Fruit fly (Drosophila melanogaster): ENCODE results near the gene CG1647.

The CG1647 gene

DNA sequence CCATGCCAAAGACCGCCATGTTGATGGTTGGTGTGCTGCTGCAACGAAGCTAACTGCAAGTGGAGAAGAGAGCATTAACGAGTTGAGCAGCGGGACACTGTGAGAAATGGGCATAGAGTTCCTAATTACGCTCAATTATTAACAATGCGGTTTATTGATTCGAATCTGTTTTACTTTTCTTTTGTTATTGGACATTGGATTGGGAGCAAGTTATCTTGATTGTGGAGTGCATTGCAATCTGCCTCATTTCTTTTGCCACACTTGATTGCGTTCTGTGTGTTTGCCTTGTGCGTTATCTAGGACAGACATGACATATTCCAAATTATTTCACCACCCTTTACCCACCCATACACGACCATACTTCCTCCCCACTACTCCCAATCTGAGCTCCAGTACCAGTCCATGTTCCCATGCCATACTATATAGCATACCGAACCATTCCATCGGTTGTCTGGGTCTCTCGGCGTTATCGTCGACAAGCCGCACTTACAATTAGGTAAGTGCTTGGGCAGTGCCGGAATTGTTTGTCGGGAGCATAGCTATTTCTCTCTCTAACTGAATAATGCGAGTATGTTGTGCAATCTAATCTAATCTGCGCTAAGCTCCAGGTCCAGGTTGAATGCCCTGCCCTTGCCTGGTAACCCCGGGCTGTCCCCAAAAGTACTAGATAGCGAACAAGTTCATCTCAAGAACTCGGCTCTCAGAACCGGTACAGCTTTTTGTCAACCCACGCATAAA, 37.4 kb downstream of the CG1647 start (continued):
- TF ChIP-seq twi (tag; optimal IDR thresholded peaks at IDR 0.05) (peak; percentile 23), Bgb (GFP tag; IDR thresholded peaks at IDR 0.05; ENCODE audit: partially characterized antibody) (no peak), CG1603 (tag; optimal IDR thresholded peaks at IDR 0.05) (peak; percentile 75), CG2889 (GFP tag; IDR thresholded peaks at IDR 0.05) (no peak), ind (GFP tag; optimal IDR thresholded peaks at IDR 0.05) (peak; percentile 41), Neu2 (GFP tag; optimal IDR thresholded peaks at IDR 0.05; ENCODE audit: borderline replicate concordance) (no peak), CG2116 (GFP tag; optimal IDR thresholded peaks at IDR 0.05) (no peak), CG8478 (optimal IDR thresholded peaks at IDR 0.05) (no peak), CG5953 (GFP tag; IDR thresholded peaks at IDR 0.05) (no peak; the same call in 1 of the 2 replicates), kay (GFP tag; optimal IDR thresholded peaks at IDR 0.05) (no peak), Sin3A (optimal IDR thresholded peaks at IDR 0.05) (no peak), CG3726 (GFP tag; IDR thresholded peaks at IDR 0.05) (no peak), nmo (GFP tag; optimal IDR thresholded peaks at IDR 0.05) (peak; percentile 67), CG1529 (GFP tag; optimal IDR thresholded peaks at IDR 0.05) (peak; percentile 62), Hsf (GFP tag; optimal IDR thresholded peaks at IDR 0.05) (no peak), z (GFP tag; IDR thresholded peaks at IDR 0.05) (no peak), ssp (GFP tag; IDR thresholded peaks at IDR 0.05) (no peak), Mad (GFP tag; optimal IDR thresholded peaks at IDR 0.05) (no peak), MESR4 (GFP tag; optimal IDR thresholded peaks at IDR 0.05) (no peak), Sox102F (GFP tag; optimal IDR thresholded peaks at IDR 0.05) (peak; percentile 65), CG18011 (GFP tag; optimal IDR thresholded peaks at IDR 0.05) (no peak), Dip2 (GFP tag; IDR thresholded peaks at IDR 0.05) (no peak), CG12942 (GFP tag; optimal IDR thresholded peaks at IDR 0.05) (peak; percentile 26), danr (GFP tag; IDR thresholded peaks at IDR 0.05) (0 out of 2 replicates have a peak, but pooled peaks have one; percentile 21), wor (GFP tag; IDR thresholded peaks at IDR 0.05) (no peak), Taf1 (GFP tag; IDR thresholded peaks at IDR 0.05) (no peak; the same call in 1 of the 2 replicates), CG1647 (GFP tag; optimal IDR thresholded peaks at IDR 0.05) (no peak), B-H2 (GFP tag; optimal IDR thresholded peaks at IDR 0.05) (no peak), nom (GFP tag; optimal IDR thresholded peaks at IDR 0.05) (no peak), ttk (GFP tag; IDR thresholded peaks at IDR 0.05) (peak; percentile 51), Blimp-1 (GFP tag; optimal IDR thresholded peaks at IDR 0.05) (peak; percentile 56), BEAF-32 (GFP tag; optimal IDR thresholded peaks at IDR 0.05) (no peak), wdn (GFP tag; IDR thresholded peaks at IDR 0.05) (no peak), ab (GFP tag; optimal IDR thresholded peaks at IDR 0.05) (no peak), C15 (GFP tag; IDR thresholded peaks at IDR 0.05) (no peak), jigr1 (GFP tag; IDR thresholded peaks at IDR 0.05) (no peak), CG4617 (GFP tag; optimal IDR thresholded peaks at IDR 0.05; ENCODE audit: borderline replicate concordance) (no peak), tup (GFP tag; optimal IDR thresholded peaks at IDR 0.05) (no peak), CG14441 (GFP tag; IDR thresholded peaks at IDR 0.05) (peak; percentile 45), luna (GFP tag; optimal IDR thresholded peaks at IDR 0.05) (no peak), tll (GFP tag; optimal IDR thresholded peaks at IDR 0.05) (no peak), Nf-YA (GFP tag; IDR thresholded peaks at IDR 0.05) (no peak), CG1832 (GFP tag; optimal IDR thresholded peaks at IDR 0.05) (no peak), CG7357 (GFP tag; IDR thresholded peaks at IDR 0.05) (no peak), CG1024 (GFP tag; IDR thresholded peaks at IDR 0.05) (no peak), CG12391 (tag; optimal IDR thresholded peaks at IDR 0.05) (peak; percentile 45), CG30431 (GFP tag; optimal IDR thresholded peaks at IDR 0.05) (peak; percentile 25), CG8281 (tag; optimal IDR thresholded peaks at IDR 0.05) (no peak), phol (tag; optimal IDR thresholded peaks at IDR 0.05) (peak; percentile 56), Sry-β (GFP tag; optimal IDR thresholded peaks at IDR 0.05) (no peak)
